Fruit fly (Drosophila melanogaster) whole organism, embryonic: ENCODE results near the gene CG46459.
A peak's percentile ranks its signal among the peaks of the same experiment; 100 is the strongest.

Experiments used
- Asciz ChIP-seq: fragments of 200-800 bp; sonication (Bioruptor generic); optimal IDR thresholded peaks from 2 replicates; lab custom pipeline; 2017; ENCODE audit warnings: missing biosample characterization, mild to moderate bottlenecking, missing genetic modification characterization, missing genetic modification reagents
- Awh ChIP-seq: fragments of 200-800 bp; sonication (Bioruptor generic); IDR thresholded peaks from 2 replicates; pipeline ENCODE4, ENCODE4 v1.3.6; 2022; ENCODE audit warnings: missing biosample characterization, missing genetic modification characterization
- CG10366 ChIP-seq: fragments of 200-800 bp; sonication (Bioruptor generic); IDR thresholded peaks from 2 replicates; pipeline ENCODE4 v1.3.6; 2022; ENCODE audit warnings: missing biosample characterization, missing genetic modification characterization
- CG10979 ChIP-seq: fragments of 200-800 bp; sonication (Bioruptor generic); optimal IDR thresholded peaks from 2 replicates; lab custom pipeline; 2018; ENCODE audit warnings: missing biosample characterization, mild to moderate bottlenecking, missing genetic modification characterization, moderate library complexity
- CG11398 ChIP-seq: fragments of 200-800 bp; sonication (Bioruptor generic); optimal IDR thresholded peaks from 2 replicates; lab custom pipeline; 2016; ENCODE audit warnings: missing biosample characterization, missing genetic modification characterization
- CG11695 ChIP-seq: fragments of 200-800 bp; sonication (Bioruptor generic); IDR thresholded peaks from 3 replicates; pipeline ENCODE4 v1.3.6; 2022; ENCODE audit warnings: missing biosample characterization, missing genetic modification characterization
- CG12104 ChIP-seq: fragments of 200-800 bp; sonication (Bioruptor generic); optimal IDR thresholded peaks from 3 replicates; lab custom pipeline; 2016; ENCODE audit warnings: missing biosample characterization, missing genetic modification characterization
- CG1233 ChIP-seq: fragments of 200-800 bp; sonication (Bioruptor generic); optimal IDR thresholded peaks from 4 replicates; lab custom pipeline; 2018; ENCODE audit warnings: missing biosample characterization, mild to moderate bottlenecking, missing genetic modification characterization
- CG12659 ChIP-seq: fragments of 200-800 bp; sonication (Bioruptor generic); optimal IDR thresholded peaks from 3 replicates; lab custom pipeline; 2017; ENCODE audit warnings: mild to moderate bottlenecking, missing biosample characterization, missing genetic modification reagents, missing genetic modification characterization
- CG12744 ChIP-seq: fragments of 200-800 bp; sonication (Bioruptor generic); optimal IDR thresholded peaks from 2 replicates; lab custom pipeline; 2016; ENCODE audit warnings: missing biosample characterization, missing genetic modification characterization
- CG13894 ChIP-seq: fragments of 200-800 bp; sonication (Bioruptor generic); optimal IDR thresholded peaks from 3 replicates; lab custom pipeline; 2018; ENCODE audit warnings: missing biosample characterization, mild to moderate bottlenecking, missing genetic modification characterization, moderate library complexity
- CG17186 ChIP-seq: fragments of 200-800 bp; sonication (Bioruptor generic); optimal IDR thresholded peaks from 3 replicates; lab custom pipeline; 2017; ENCODE audit warnings: missing biosample characterization, missing genetic modification reagents, missing genetic modification characterization
- CG18262 ChIP-seq: fragments of 200-800 bp; optimal IDR thresholded peaks from 3 replicates; lab custom pipeline; 2019; ENCODE audit warnings: missing biosample characterization, mild to moderate bottlenecking, missing genetic modification characterization, moderate library complexity
- CG2120 ChIP-seq: fragments of 200-800 bp; sonication (Bioruptor generic); optimal IDR thresholded peaks from 3 replicates; lab custom pipeline; 2016; ENCODE audit warnings: missing biosample characterization, missing genetic modification characterization
- CG2202 ChIP-seq: fragments of 200-800 bp; sonication (Bioruptor generic); optimal IDR thresholded peaks from 2 replicates; lab custom pipeline; 2018; ENCODE audit warnings: missing biosample characterization, mild to moderate bottlenecking, missing genetic modification characterization
- CG3163 ChIP-seq: fragments of 200-800 bp; sonication (Bioruptor generic); optimal IDR thresholded peaks from 3 replicates; lab custom pipeline; 2016; ENCODE audit warnings: missing biosample characterization, missing genetic modification characterization
- CG3407 ChIP-seq: fragments of 200-800 bp; sonication (Bioruptor generic); optimal IDR thresholded peaks from 2 replicates; lab custom pipeline; 2018; ENCODE audit warnings: missing biosample characterization, mild to moderate bottlenecking, missing genetic modification characterization
- CG3838 ChIP-seq: fragments of 200-800 bp; sonication (Bioruptor generic); optimal IDR thresholded peaks from 3 replicates; lab custom pipeline; 2016; ENCODE audit warnings: missing biosample characterization, missing genetic modification characterization
- CG3995 ChIP-seq: fragments of 200-800 bp; sonication (Bioruptor generic); optimal IDR thresholded peaks from 3 replicates; lab custom pipeline; 2016; ENCODE audit warnings: missing biosample characterization, missing genetic modification characterization
- CG4404 ChIP-seq: fragments of 200-800 bp; sonication (Bioruptor generic); IDR thresholded peaks from 2 replicates; pipeline ENCODE4 v1.3.6; 2022; ENCODE audit warnings: missing biosample characterization, missing genetic modification characterization
- CG4707 ChIP-seq: fragments of 200-800 bp; sonication (Bioruptor generic); optimal IDR thresholded peaks from 2 replicates; lab custom pipeline; 2018; ENCODE audit warnings: missing biosample characterization, mild to moderate bottlenecking, missing genetic modification characterization, moderate library complexity
- CG7271 ChIP-seq: fragments of 200-800 bp; sonication (Bioruptor generic); optimal IDR thresholded peaks from 2 replicates; lab custom pipeline; 2018; ENCODE audit warnings: missing biosample characterization, mild to moderate bottlenecking, missing genetic modification characterization, moderate library complexity
- CG7963 ChIP-seq: fragments of 200-800 bp; sonication (Bioruptor generic); IDR thresholded peaks from 3 replicates; pipeline ENCODE4 v1.3.6; 2022; ENCODE audit warnings: missing biosample characterization, missing genetic modification characterization; ENCODE audit not compliant: partially characterized antibody
- CG9215 ChIP-seq: fragments of 200-800 bp; sonication (Bioruptor generic); IDR thresholded peaks from 2 replicates; pipeline ENCODE4 v1.3.6; 2022; ENCODE audit warnings: missing biosample characterization, missing genetic modification characterization
- D19A ChIP-seq: fragments of 200-800 bp; optimal IDR thresholded peaks from 3 replicates; lab custom pipeline; 2019; ENCODE audit warnings: missing biosample characterization, mild to moderate bottlenecking, missing genetic modification characterization, moderate library complexity
- Dad ChIP-seq: fragments of 200-800 bp; sonication (Bioruptor generic); optimal IDR thresholded peaks from 3 replicates; lab custom pipeline; 2016; ENCODE audit warnings: missing biosample characterization, missing genetic modification characterization
- Eip74EF ChIP-seq, 2 experiments: fragments of 200-800 bp in 1 of 2; fragments of >200 bp in 1 of 2; sonication (Bioruptor generic) in 1 of 2; optimal IDR thresholded peaks; 2 replicates each; lab custom pipeline; 2017 to 2019; ENCODE audit warnings: missing biosample characterization in 2 of 2, missing genetic modification characterization in 2 of 2, mild to moderate bottlenecking in 1 of 2, moderate library complexity in 1 of 2
- Hmr ChIP-seq: fragments of 200-800 bp; sonication (Bioruptor generic); optimal IDR thresholded peaks from 3 replicates; lab custom pipeline; 2017; ENCODE audit warnings: mild to moderate bottlenecking, missing biosample characterization, missing genetic modification reagents, missing genetic modification characterization
- Hsf ChIP-seq: fragments of 200-800 bp; sonication (Bioruptor generic); optimal IDR thresholded peaks from 3 replicates; lab custom pipeline; 2016; ENCODE audit warnings: missing biosample characterization, missing genetic modification characterization
- Myb ChIP-seq: fragments of 200-800 bp; sonication (Bioruptor generic); optimal IDR thresholded peaks from 2 replicates; lab custom pipeline; 2016; ENCODE audit warnings: missing biosample characterization, missing genetic modification characterization
- NC2α ChIP-seq: fragments of 200-800 bp; sonication (Bioruptor generic); optimal IDR thresholded peaks from 2 replicates; lab custom pipeline; 2016; ENCODE audit warnings: missing biosample characterization, missing genetic modification characterization
- NFAT ChIP-seq: fragments of 200-800 bp; sonication (Bioruptor generic); IDR thresholded peaks from 2 replicates; pipeline ENCODE4 v1.3.6; 2022; ENCODE audit warnings: missing biosample characterization, missing genetic modification characterization
- Stat92E ChIP-seq, 3 experiments: fragments of >200 bp in 2 of 3; fragments of 200-800 bp in 1 of 3; sonication (Bioruptor generic) in 1 of 3; optimal IDR thresholded peaks; 2 replicates each; lab custom pipeline; 2017 to 2019; ENCODE audit warnings: missing biosample characterization in 3 of 3, missing genetic modification characterization in 3 of 3, mild to moderate bottlenecking in 1 of 3, moderate library complexity in 1 of 3
- bcd ChIP-seq: fragments of 200-800 bp; sonication (Bioruptor generic); optimal IDR thresholded peaks from 2 replicates; lab custom pipeline; 2017; ENCODE audit warnings: missing biosample characterization, mild to moderate bottlenecking, missing genetic modification characterization
- bowl ChIP-seq: fragments of 200-800 bp; sonication (Bioruptor generic); IDR thresholded peaks from 2 replicates; pipeline ENCODE4 v1.3.6; 2022; ENCODE audit warnings: missing biosample characterization, missing genetic modification characterization
- cato ChIP-seq: fragments of 200-800 bp; sonication (Bioruptor generic); optimal IDR thresholded peaks from 2 replicates; lab custom pipeline; 2016; ENCODE audit warnings: missing biosample characterization, missing genetic modification characterization, borderline replicate concordance
- danr ChIP-seq: fragments of 200-800 bp; sonication (Bioruptor generic); IDR thresholded peaks from 2 replicates; pipeline ENCODE4 v1.3.6; 2022; ENCODE audit warnings: missing biosample characterization, missing genetic modification characterization
- dm ChIP-seq: fragments of 200-800 bp; sonication (Bioruptor generic); optimal IDR thresholded peaks from 3 replicates; lab custom pipeline; 2016; ENCODE audit warnings: missing biosample characterization, missing genetic modification characterization
- emc ChIP-seq: fragments of 200-800 bp; sonication (Bioruptor generic); optimal IDR thresholded peaks from 2 replicates; lab custom pipeline; 2016; ENCODE audit warnings: missing biosample characterization, missing genetic modification characterization
- esg ChIP-seq: fragments of 200-800 bp; sonication (Bioruptor generic); conservative IDR thresholded peaks from 2 replicates; pipeline ENCODE4 v1.3.6; 2022; ENCODE audit warnings: missing biosample characterization, missing genetic modification characterization
- fd96Cb ChIP-seq: fragments of 200-800 bp; sonication (Bioruptor generic); optimal IDR thresholded peaks from 2 replicates; lab custom pipeline; 2018; ENCODE audit warnings: missing biosample characterization, mild to moderate bottlenecking, missing genetic modification characterization, moderate library complexity
- insv ChIP-seq, 2 experiments: fragments of 200-800 bp; sonication (Bioruptor generic); optimal IDR thresholded peaks; 3 replicates each; lab custom pipeline; 2016 to 2018; ENCODE audit warnings: missing biosample characterization in 2 of 2, missing genetic modification characterization in 2 of 2
- klu ChIP-seq: fragments of 200-800 bp; sonication (Bioruptor generic); IDR thresholded peaks from 2 replicates; pipeline ENCODE4 v1.3.6; 2022; ENCODE audit warnings: missing biosample characterization, missing genetic modification characterization
- p53 ChIP-seq: fragments of 200-800 bp; sonication (Bioruptor generic); optimal IDR thresholded peaks from 2 replicates; lab custom pipeline; 2016; ENCODE audit warnings: missing biosample characterization, missing genetic modification characterization
- prd ChIP-seq, 3 experiments: fragments of >200 bp in 2 of 3; fragments of 200-800 bp in 1 of 3; sonication (Bioruptor generic) in 1 of 3; optimal IDR thresholded peaks in 2 of 3; IDR thresholded peaks in 1 of 3; 2 replicates in 2 of 3; 3 replicates in 1 of 3; pipeline versions ENCODE4 v1.3.6 to Lab custom; 2017 to 2022; ENCODE audit warnings: missing biosample characterization in 1 of 3, missing genetic modification characterization in 1 of 3
- salm ChIP-seq: fragments of 200-800 bp; sonication (Bioruptor generic); optimal IDR thresholded peaks from 2 replicates; lab custom pipeline; 2018; ENCODE audit warnings: missing biosample characterization, mild to moderate bottlenecking, missing genetic modification characterization
- slbo ChIP-seq: fragments of 200-800 bp; sonication (Bioruptor generic); IDR thresholded peaks from 2 replicates; pipeline ENCODE4 v1.3.6; 2022; ENCODE audit warnings: missing biosample characterization, missing genetic modification characterization
- slou ChIP-seq: fragments of 200-800 bp; sonication (Bioruptor generic); optimal IDR thresholded peaks from 3 replicates; lab custom pipeline; 2016; ENCODE audit warnings: missing biosample characterization, missing genetic modification characterization
- slp2 ChIP-seq: fragments of 200-800 bp; sonication (Bioruptor generic); optimal IDR thresholded peaks from 2 replicates; lab custom pipeline; 2016; ENCODE audit warnings: missing biosample characterization, missing genetic modification characterization
- zen2 ChIP-seq: fragments of 200-800 bp; sonication (Bioruptor generic); IDR thresholded peaks from 3 replicates; pipeline ENCODE4 v1.3.6; 2022; ENCODE audit warnings: missing biosample characterization, missing genetic modification characterization; ENCODE audit not compliant: partially characterized antibody

The CG46459 gene

DNA sequence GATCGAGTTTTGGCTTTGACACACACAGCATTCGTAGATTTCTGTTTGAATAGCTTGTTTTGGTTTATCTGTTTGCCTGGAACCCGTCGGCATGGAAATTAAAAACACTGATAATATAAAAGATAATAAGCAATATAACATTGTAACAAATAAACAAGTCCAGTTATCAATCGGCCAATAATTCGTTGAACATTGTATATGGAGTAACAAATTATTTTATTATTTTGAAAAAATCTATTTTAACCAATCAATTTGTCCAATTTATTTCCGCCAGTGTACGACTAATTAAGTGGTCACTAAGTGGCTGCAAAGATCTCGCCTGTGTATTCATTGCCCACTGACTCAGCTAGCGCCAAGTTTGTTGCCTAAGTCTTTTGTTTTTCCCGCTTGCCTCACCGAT, 7.6 kb upstream of the CG46459 start (continued):
- TF ChIP-seq Dad (GFP tag; lab: Kevin White, UChicago) (no peak), CG7271 (tag; lab: Kevin White, UChicago) (no peak), NFAT (GFP tag; lab: Robert Waterston, UW) (peak; percentile 57), CG1233 (peak; percentile 33), Hmr (GFP tag; lab: Kevin White, UChicago) (peak; percentile 48), slp2 (GFP tag; lab: Kevin White, UChicago) (no peak), bcd (GFP tag; lab: Kevin White, UChicago) (peak; percentile 52), CG13894 (tag; lab: Kevin White, UChicago) (peak; percentile 40), Asciz (no peak), CG3995 (GFP tag; lab: Kevin White, UChicago) (no peak), CG3163 (no peak), D19A (peak; percentile 21), CG18262 (tag; lab: Kevin White, UChicago) (peak; percentile 38), CG2202 (tag; lab: Kevin White, UChicago) (no peak), Awh (peak; percentile 61; the same call in 1 of the 2 replicates), CG9215 (GFP tag; lab: Robert Waterston, UW) (peak; percentile 55), NC2α (no peak), dm (GFP tag; lab: Kevin White, UChicago) (no peak), danr (GFP tag; lab: Robert Waterston, UW) (no peak), CG7963 (no peak), CG17186 (GFP tag; lab: Kevin White, UChicago) (no peak), esg (GFP tag; lab: Robert Waterston, UW) (peak; percentile 35; the same call in 1 of the 2 replicates), CG4404 (GFP tag; lab: Robert Waterston, UW) (0 out of 2 replicates have a peak, but pooled peaks have one; percentile 32), zen2 (GFP tag; lab: Robert Waterston, UW) (no peak), cato (no peak), Stat92E (GFP tag; optimal IDR thresholded peaks at IDR 0.05; lab: Kevin White, UChicago) (no peak), CG2120 (GFP tag; lab: Kevin White, UChicago) (peak; percentile 79), CG12744 (GFP tag; lab: Kevin White, UChicago) (no peak), fd96Cb (no peak), CG3838 (GFP tag; lab: Kevin White, UChicago) (no peak), CG12104 (no peak), klu (GFP tag; lab: Robert Waterston, UW) (0 out of 2 replicates have a peak, but pooled peaks have one; percentile 11), p53 (GFP tag; lab: Kevin White, UChicago) (no peak), CG11398 (no peak), prd (optimal IDR thresholded peaks at IDR 0.05; lab: Kevin White, UChicago) (no peak), prd (GFP tag; IDR thresholded peaks at IDR 0.05; lab: Robert Waterston, UW) (peak; percentile 67; the same call in 2 of the 3 replicates), emc (no peak), CG3407 (GFP tag; lab: Kevin White, UChicago) (no peak), Myb (GFP tag; lab: Kevin White, UChicago) (no peak), Eip74EF (GFP tag; optimal IDR thresholded peaks at IDR 0.05; lab: Kevin White, UChicago) (no peak), slbo (peak; percentile 81), bowl (GFP tag; lab: Robert Waterston, UW) (no peak), salm (no peak), CG10979 (tag; lab: Kevin White, UChicago) (peak; percentile 33), Hsf (GFP tag; lab: Kevin White, UChicago) (peak; percentile 15), CG11695 (GFP tag; lab: Robert Waterston, UW) (peak; percentile 62; the same call in 1 of the 3 replicates), insv (GFP tag; optimal IDR thresholded peaks at IDR 0.05; lab: Kevin White, UChicago) (no peak), CG12659 (peak; percentile 34), slou (GFP tag; lab: Kevin White, UChicago) (no peak), CG4707 (GFP tag; lab: Kevin White, UChicago) (no peak), CG10366 (GFP tag; lab: Robert Waterston, UW) (no peak)
